Comparison of ENCODE assay signal across 1 fruit fly cellular context in the genomic region with DNA sequence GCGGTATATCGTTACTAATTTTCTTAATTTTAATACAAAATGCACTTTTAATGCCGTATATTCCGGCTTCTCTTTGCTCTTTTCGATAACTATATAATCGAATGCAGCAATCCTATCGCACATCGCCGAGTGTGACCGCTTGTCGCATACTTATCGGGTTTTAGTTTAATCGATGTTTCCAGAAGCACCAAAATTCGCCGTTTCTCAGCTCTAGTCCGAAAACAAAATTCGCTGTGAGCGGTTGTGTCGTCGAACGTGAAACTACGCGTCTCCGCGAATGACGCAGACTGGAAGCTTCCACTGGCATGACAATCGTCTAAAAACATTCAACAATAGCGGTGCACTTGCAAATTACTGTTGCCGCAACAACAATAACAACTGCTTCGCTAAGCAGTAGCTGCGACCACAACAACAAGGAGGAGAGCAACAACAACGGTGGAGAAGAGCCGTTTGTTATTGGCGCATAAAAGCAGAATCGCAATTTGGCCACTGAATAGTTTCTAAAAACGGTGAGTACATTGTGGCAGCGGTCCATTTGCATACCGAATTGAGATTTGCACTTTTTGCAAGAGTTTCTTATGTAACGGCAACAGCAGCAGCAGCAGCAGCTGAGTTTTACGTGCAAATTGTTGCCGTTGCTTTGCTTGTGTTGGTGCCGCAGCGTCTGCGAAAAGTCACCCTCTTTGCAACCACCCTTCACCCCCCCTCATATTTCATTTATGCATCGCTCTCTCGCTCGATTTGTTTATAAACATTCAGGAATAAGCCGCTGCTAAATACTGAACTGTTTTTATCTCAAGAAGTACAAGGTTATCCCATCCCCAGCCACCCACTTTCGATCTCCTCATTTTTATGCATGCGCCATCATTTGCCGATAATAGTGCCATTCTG.
TF ChIP-seq lines count a peak whose summit lies in the region.

A gene (plus strand): TSS at position 209 of the 891 bp plus-strand sequence.

TF ChIP-seq in whole organism, embryonic, 481 proteins besides CTCF, POLR2A, EP300 and RAD21 (continued from another document and continues in another):
- TF ChIP-seq CG8924 (tag; optimal IDR thresholded peaks at IDR 0.05; lab: Kevin White, UChicago) (peak; percentile 30), tap (tag; optimal IDR thresholded peaks at IDR 0.05; lab: Kevin White, UChicago) (no peak), run (tag; optimal IDR thresholded peaks at IDR 0.05; lab: Kevin White, UChicago) (no peak), CG31388 (GFP tag; optimal IDR thresholded peaks at IDR 0.05; lab: Kevin White, UChicago) (no peak), cad (GFP tag; optimal IDR thresholded peaks at IDR 0.05; lab: Kevin White, UChicago) (no peak), Pdp1 (GFP tag; optimal IDR thresholded peaks at IDR 0.05; lab: Kevin White, UChicago) (peak in 1 of 2 experiments; percentile 16), sisA (GFP tag; IDR thresholded peaks at IDR 0.05; lab: Robert Waterston, UW) (no peak), Aef1 (GFP tag; IDR thresholded peaks at IDR 0.05; lab: Robert Waterston, UW) (no peak), Deaf1 (tag; optimal IDR thresholded peaks at IDR 0.05; lab: Kevin White, UChicago) (peak; percentile 23), Dref (GFP tag; IDR thresholded peaks at IDR 0.05; lab: Robert Waterston, UW) (peak; percentile 100), lov (optimal IDR thresholded peaks at IDR 0.05; lab: Kevin White, UChicago) (no peak), lov (GFP tag; IDR thresholded peaks at IDR 0.05; lab: Robert Waterston, UW) (peak; percentile 25; the same call in 1 of the 3 replicates), disco-r (GFP tag; optimal IDR thresholded peaks at IDR 0.05; lab: Kevin White, UChicago) (no peak), Sox100B (GFP tag; optimal IDR thresholded peaks at IDR 0.05; lab: Kevin White, UChicago) (no peak), br (optimal IDR thresholded peaks at IDR 0.05; lab: Kevin White, UChicago) (no peak), CG13287 (GFP tag; IDR thresholded peaks at IDR 0.05; lab: Robert Waterston, UW; ENCODE audit: partially characterized antibody) (peak; percentile 99), CG2129 (GFP tag; IDR thresholded peaks at IDR 0.05; lab: Robert Waterston, UW; ENCODE audit: partially characterized antibody) (peak; percentile 91), ara (GFP tag; IDR thresholded peaks at IDR 0.05; lab: Robert Waterston, UW) (no peak), CG17612 (GFP tag; IDR thresholded peaks at IDR 0.05; lab: Robert Waterston, UW) (no peak), CG34422 (GFP tag; IDR thresholded peaks at IDR 0.05; lab: Robert Waterston, UW) (peak; percentile 75; the same call in 1 of the 3 replicates), CG12299 (tag; optimal IDR thresholded peaks at IDR 0.05; lab: Kevin White, UChicago) (peak; percentile 36), tio (GFP tag; optimal IDR thresholded peaks at IDR 0.05; lab: Kevin White, UChicago) (no peak), Hand (GFP tag; optimal IDR thresholded peaks at IDR 0.05; lab: Kevin White, UChicago) (no peak), CG12155 (GFP tag; optimal IDR thresholded peaks at IDR 0.05; lab: Kevin White, UChicago) (no peak), CG5245 (GFP tag; optimal IDR thresholded peaks at IDR 0.05; lab: Kevin White, UChicago) (no peak), CG17186 (GFP tag; optimal IDR thresholded peaks at IDR 0.05; lab: Kevin White, UChicago) (peak; percentile 3), slp2 (GFP tag; optimal IDR thresholded peaks at IDR 0.05; lab: Kevin White, UChicago) (no peak), Ada2b (GFP tag; IDR thresholded peaks at IDR 0.05; lab: Robert Waterston, UW) (no peak), CG17912 (GFP tag; optimal IDR thresholded peaks at IDR 0.05; lab: Kevin White, UChicago) (peak; percentile 28), Ssrp (tag; optimal IDR thresholded peaks at IDR 0.05; lab: Kevin White, UChicago) (no peak), luna (GFP tag; optimal IDR thresholded peaks at IDR 0.05; lab: Kevin White, UChicago) (no peak), Jarid2 (GFP tag; optimal IDR thresholded peaks at IDR 0.05; lab: Kevin White, UChicago) (peak; percentile 98), Adf1 (GFP tag; IDR thresholded peaks at IDR 0.05; lab: Robert Waterston, UW) (peak; percentile 59; the same call in 1 of the 2 replicates), HmgD (GFP tag; optimal IDR thresholded peaks at IDR 0.05; lab: Kevin White, UChicago) (peak; percentile 67), ash1 (GFP tag; optimal IDR thresholded peaks at IDR 0.05; lab: Kevin White, UChicago) (peak; percentile 45), eve (GFP tag; optimal IDR thresholded peaks at IDR 0.05; lab: Kevin White, UChicago) (no peak), onecut (GFP tag; IDR thresholded peaks at IDR 0.05; lab: Robert Waterston, UW) (no peak; the same call in 1 of the 2 replicates), CG14965 (GFP tag; optimal IDR thresholded peaks at IDR 0.05; lab: Kevin White, UChicago; ENCODE audit: borderline replicate concordance) (no peak), Dll (GFP tag; IDR thresholded peaks at IDR 0.05; lab: Robert Waterston, UW; ENCODE audit: partially characterized antibody) (peak; percentile 94), MBD-R2 (GFP tag; IDR thresholded peaks at IDR 0.05; lab: Robert Waterston, UW) (peak; percentile 94), repo (GFP tag; optimal IDR thresholded peaks at IDR 0.05; lab: Kevin White, UChicago) (peak; percentile 15), CG9437 (GFP tag; optimal IDR thresholded peaks at IDR 0.05; lab: Kevin White, UChicago) (no peak), Chrac-16 (GFP tag; optimal IDR thresholded peaks at IDR 0.05; lab: Kevin White, UChicago) (no peak), CG2712 (tag; optimal IDR thresholded peaks at IDR 0.05; lab: Kevin White, UChicago) (peak; percentile 50), Trl (optimal IDR thresholded peaks at IDR 0.05; lab: Kevin White, UChicago) (no peak), Trl (GFP tag; optimal IDR thresholded peaks at IDR 0.05; lab: Kevin White, UChicago) (peak; percentile 49), Meics (GFP tag; optimal IDR thresholded peaks at IDR 0.05; lab: Kevin White, UChicago) (peak; percentile 29), ato (GFP tag; IDR thresholded peaks at IDR 0.05; lab: Robert Waterston, UW; ENCODE audit: partially characterized antibody) (peak; percentile 95), CG14050 (GFP tag; IDR thresholded peaks at IDR 0.05; lab: Robert Waterston, UW) (no peak), Dfd (GFP tag; optimal IDR thresholded peaks at IDR 0.05; lab: Kevin White, UChicago) (no peak), Nf-YA (GFP tag; IDR thresholded peaks at IDR 0.05; lab: Robert Waterston, UW) (no peak), D (optimal IDR thresholded peaks at IDR 0.05; lab: Kevin White, UChicago) (no peak), D (GFP tag; optimal IDR thresholded peaks at IDR 0.05; lab: Kevin White, UChicago) (no peak), sens-2 (GFP tag; IDR thresholded peaks at IDR 0.05; lab: Robert Waterston, UW) (no peak), Poxn (GFP tag; IDR thresholded peaks at IDR 0.05; lab: Robert Waterston, UW) (no peak), CG7271 (tag; optimal IDR thresholded peaks at IDR 0.05; lab: Kevin White, UChicago) (peak; percentile 3), CG4854 (GFP tag; optimal IDR thresholded peaks at IDR 0.05; lab: Kevin White, UChicago) (peak; percentile 40), CG4282 (GFP tag; optimal IDR thresholded peaks at IDR 0.05; lab: Kevin White, UChicago) (no peak), CG7372 (GFP tag; IDR thresholded peaks at IDR 0.05; lab: Robert Waterston, UW) (no peak), Hey (tag; optimal IDR thresholded peaks at IDR 0.05; lab: Kevin White, UChicago) (no peak), mld (GFP tag; IDR thresholded peaks at IDR 0.05; lab: Robert Waterston, UW; ENCODE audit: partially characterized antibody) (peak; percentile 96), CG7963 (GFP tag; IDR thresholded peaks at IDR 0.05; lab: Robert Waterston, UW; ENCODE audit: partially characterized antibody) (peak; percentile 98), ac (GFP tag; optimal IDR thresholded peaks at IDR 0.05; lab: Kevin White, UChicago) (no peak), Taf1 (GFP tag; IDR thresholded peaks at IDR 0.05; lab: Robert Waterston, UW) (no peak), Elba2 (GFP tag; optimal IDR thresholded peaks at IDR 0.05; lab: Kevin White, UChicago) (no peak), salm (tag; optimal IDR thresholded peaks at IDR 0.05; lab: Kevin White, UChicago) (no peak), peb (GFP tag; IDR thresholded peaks at IDR 0.05; lab: Robert Waterston, UW) (no peak), CG32532 (GFP tag; IDR thresholded peaks at IDR 0.05; lab: Robert Waterston, UW) (peak; percentile 59), CG14667 (GFP tag; IDR thresholded peaks at IDR 0.05; lab: Robert Waterston, UW) (no peak), jigr1 (GFP tag; IDR thresholded peaks at IDR 0.05; lab: Robert Waterston, UW) (no peak), ci (GFP tag; IDR thresholded peaks at IDR 0.05; lab: Robert Waterston, UW) (peak; percentile 72; the same call in 2 of the 3 replicates), bsh (GFP tag; optimal IDR thresholded peaks at IDR 0.05; lab: Kevin White, UChicago) (no peak), Atf6 (GFP tag; IDR thresholded peaks at IDR 0.05; lab: Robert Waterston, UW) (no peak), Bteb2 (GFP tag; optimal IDR thresholded peaks at IDR 0.05; lab: Kevin White, UChicago) (peak; percentile 22), gsb (GFP tag; IDR thresholded peaks at IDR 0.05; lab: Robert Waterston, UW) (no peak), Xbp1 (GFP tag; optimal IDR thresholded peaks at IDR 0.05; lab: Kevin White, UChicago) (peak; percentile 13), bowl (GFP tag; IDR thresholded peaks at IDR 0.05; lab: Robert Waterston, UW) (no peak), maf-S (GFP tag; optimal IDR thresholded peaks at IDR 0.05; lab: Kevin White, UChicago) (peak; percentile 13), nerfin-1 (tag; optimal IDR thresholded peaks at IDR 0.05; lab: Kevin White, UChicago) (peak; percentile 10), CG3847 (GFP tag; IDR thresholded peaks at IDR 0.05; lab: Robert Waterston, UW) (peak; percentile 59; the same call in 1 of the 2 replicates), CG10462 (GFP tag; optimal IDR thresholded peaks at IDR 0.05; lab: Kevin White, UChicago) (no peak), nmo (GFP tag; optimal IDR thresholded peaks at IDR 0.05; lab: Kevin White, UChicago) (peak; percentile 54), jing (GFP tag; optimal IDR thresholded peaks at IDR 0.05; lab: Kevin White, UChicago) (no peak), CG9876 (GFP tag; optimal IDR thresholded peaks at IDR 0.05; lab: Kevin White, UChicago) (no peak), unpg (GFP tag; optimal IDR thresholded peaks at IDR 0.05; lab: Kevin White, UChicago) (peak; percentile 13), lola (GFP tag; optimal IDR thresholded peaks at IDR 0.05; lab: Kevin White, UChicago) (no peak), CG2120 (GFP tag; optimal IDR thresholded peaks at IDR 0.05; lab: Kevin White, UChicago) (peak; percentile 47), CG33557 (GFP tag; optimal IDR thresholded peaks at IDR 0.05; lab: Kevin White, UChicago) (no peak), dpn (GFP tag; optimal IDR thresholded peaks at IDR 0.05; lab: Kevin White, UChicago) (peak; percentile 43 to 44), Six4 (GFP tag; optimal IDR thresholded peaks at IDR 0.05; lab: Kevin White, UChicago) (no peak), Kr (GFP tag; optimal IDR thresholded peaks at IDR 0.05; lab: Kevin White, UChicago) (no peak), CG10979 (tag; optimal IDR thresholded peaks at IDR 0.05; lab: Kevin White, UChicago) (peak; percentile 13), usp (GFP tag; optimal IDR thresholded peaks at IDR 0.05; lab: Kevin White, UChicago) (no peak), CG5953 (GFP tag; IDR thresholded peaks at IDR 0.05; lab: Robert Waterston, UW) (no peak), CG6254 (GFP tag; optimal IDR thresholded peaks at IDR 0.05; lab: Kevin White, UChicago) (no peak), CG15011 (GFP tag; optimal IDR thresholded peaks at IDR 0.05; lab: Kevin White, UChicago) (no peak), Sry-δ (GFP tag; optimal IDR thresholded peaks at IDR 0.05; lab: Kevin White, UChicago) (peak; percentile 99), oc (tag; optimal IDR thresholded peaks at IDR 0.05; lab: Kevin White, UChicago) (no peak), CG10209 (GFP tag; optimal IDR thresholded peaks at IDR 0.05; lab: Kevin White, UChicago) (peak; percentile 12), CG9215 (GFP tag; IDR thresholded peaks at IDR 0.05; lab: Robert Waterston, UW) (no peak), her (GFP tag; optimal IDR thresholded peaks at IDR 0.05; lab: Kevin White, UChicago) (peak; percentile 61), esg (GFP tag; conservative IDR thresholded peaks at IDR 0.05; lab: Robert Waterston, UW) (no peak), zen (tag; optimal IDR thresholded peaks at IDR 0.05; lab: Kevin White, UChicago) (no peak), CG6765 (GFP tag; optimal IDR thresholded peaks at IDR 0.05; lab: Kevin White, UChicago) (no peak), phol (tag; optimal IDR thresholded peaks at IDR 0.05; lab: Kevin White, UChicago) (peak; percentile 41), gt (GFP tag; IDR thresholded peaks at IDR 0.05; lab: Robert Waterston, UW) (no peak), al (GFP tag; IDR thresholded peaks at IDR 0.05; lab: Robert Waterston, UW) (no peak; the same call in 1 of the 2 replicates), CG4404 (GFP tag; IDR thresholded peaks at IDR 0.05; lab: Robert Waterston, UW) (no peak), CG7745 (tag; optimal IDR thresholded peaks at IDR 0.05; lab: Kevin White, UChicago) (peak; percentile 24), Gug (GFP tag; IDR thresholded peaks at IDR 0.05; lab: Robert Waterston, UW) (0 out of 4 replicates have a peak, but pooled peaks have one; percentile 7), CG14014 (GFP tag; IDR thresholded peaks at IDR 0.05; lab: Robert Waterston, UW) (peak; percentile 33; the same call in 1 of the 2 replicates), Bgb (GFP tag; IDR thresholded peaks at IDR 0.05; lab: Robert Waterston, UW; ENCODE audit: partially characterized antibody) (peak; percentile 99), MESR4 (GFP tag; optimal IDR thresholded peaks at IDR 0.05; lab: Kevin White, UChicago) (peak; percentile 77), sc (optimal IDR thresholded peaks at IDR 0.05; lab: Kevin White, UChicago) (no peak), sc (GFP tag; optimal IDR thresholded peaks at IDR 0.05; lab: Kevin White, UChicago) (no peak), Antp (GFP tag; optimal IDR thresholded peaks at IDR 0.05; lab: Kevin White, UChicago) (peak; percentile 44), CG3838 (GFP tag; optimal IDR thresholded peaks at IDR 0.05; lab: Kevin White, UChicago) (no peak), Fer3 (tag; optimal IDR thresholded peaks at IDR 0.05; lab: Kevin White, UChicago) (peak; percentile 25), h (optimal IDR thresholded peaks at IDR 0.05; lab: Kevin White, UChicago) (no peak), BEAF-32 (GFP tag; optimal IDR thresholded peaks at IDR 0.05; lab: Kevin White, UChicago) (peak; percentile 94), CG10431 (GFP tag; optimal IDR thresholded peaks at IDR 0.05; lab: Kevin White, UChicago) (no peak), bbx (GFP tag; IDR thresholded peaks at IDR 0.05; lab: Robert Waterston, UW; ENCODE audit: partially characterized antibody) (peak; percentile 98), Rfx (GFP tag; IDR thresholded peaks at IDR 0.05; lab: Robert Waterston, UW) (peak; percentile 58)
